Worm (Caenorhabditis elegans) whole organism, L4 larva: Measurements from ENCODE around the gene F22F7.8.
A peak's percentile ranks its signal among the peaks of the same experiment; 100 is the strongest.

Experiments
- D1046.2 ChIP-seq: fragments of 200-800 bp; sonication (Bioruptor generic); IDR thresholded peaks from 2 replicates; pipeline ENCODE4 v1.3.6; 2022; ENCODE audit warnings: missing genetic modification characterization, missing compliant biosample characterization
- F26F4.8 ChIP-seq: fragments of 200-800 bp; sonication (Bioruptor generic); conservative IDR thresholded peaks from 2 replicates; pipeline ENCODE4 v1.3.6; 2022; ENCODE audit warnings: missing genetic modification characterization, missing compliant biosample characterization
- T20F7.1 ChIP-seq: fragments of 200-800 bp; sonication (Bioruptor generic); optimal IDR thresholded peaks from 2 replicates; lab custom pipeline; 2018; ENCODE audit warnings: mild to moderate bottlenecking, missing genetic modification characterization, missing compliant biosample characterization
- Y75B8A.6 ChIP-seq: fragments of 200-800 bp; sonication (Bioruptor generic); IDR thresholded peaks from 2 replicates; pipeline ENCODE4 v1.3.6; 2022; ENCODE audit warnings: missing genetic modification reagents, missing genetic modification characterization, missing compliant biosample characterization
- ZK546.5 ChIP-seq, 2 experiments: sonication (generic microtip); optimal IDR thresholded peaks; 2 replicates each; lab custom pipeline; 2017; ENCODE audit warnings: missing biosample characterization in 2 of 2, missing genetic modification characterization in 2 of 2
- aha-1 ChIP-seq: fragments of 150-350 bp; peaks from one replicate; lab custom pipeline; 2014; ENCODE audit warnings: missing biosample characterization, missing genetic modification characterization
- attf-4 ChIP-seq: sonication (generic microtip); optimal IDR thresholded peaks from 3 replicates; lab custom pipeline; 2017; ENCODE audit warnings: missing biosample characterization, missing genetic modification characterization
- ceh-44 ChIP-seq: fragments of 200-800 bp; sonication (Bioruptor generic); IDR thresholded peaks from 2 replicates; pipeline ENCODE4 v1.3.6; 2022; ENCODE audit warnings: missing genetic modification reagents, missing genetic modification characterization, missing compliant biosample characterization
- daf-19 ChIP-seq: fragments of 200-800 bp; sonication (Bioruptor generic); conservative IDR thresholded peaks from 2 replicates; pipeline ENCODE4 v1.3.6; 2022; ENCODE audit warnings: missing genetic modification characterization, missing compliant biosample characterization
- dmd-8 ChIP-seq: fragments of 200-800 bp; sonication (Bioruptor generic); IDR thresholded peaks from 2 replicates; pipeline ENCODE4 v1.3.6; 2022; ENCODE audit warnings: missing genetic modification characterization, missing compliant biosample characterization
- dmd-9 ChIP-seq: fragments of 200-800 bp; sonication (Bioruptor generic); IDR thresholded peaks from 2 replicates; pipeline ENCODE4 v1.3.6; 2022; ENCODE audit warnings: missing genetic modification reagents, missing genetic modification characterization, missing compliant biosample characterization
- duxl-1 ChIP-seq: sonication (generic microtip); optimal IDR thresholded peaks from 2 replicates; lab custom pipeline; 2016; ENCODE audit warnings: mild to moderate bottlenecking, missing genetic modification characterization, moderate library complexity, missing compliant biosample characterization; ENCODE audit not compliant: poor library complexity
- dve-1 ChIP-seq: sonication (generic microtip); optimal IDR thresholded peaks from 2 replicates; lab custom pipeline; 2017; ENCODE audit warnings: antibody characterized with exemption, mild to moderate bottlenecking, missing genetic modification characterization, missing compliant biosample characterization; ENCODE audit not compliant: insufficient read depth
- fos-1 ChIP-seq: fragments of 150-350 bp; optimal IDR thresholded peaks from 2 replicates; lab custom pipeline; 2014; ENCODE audit warnings: missing biosample characterization, missing genetic modification characterization
- hlh-30 ChIP-seq: sonication (generic microtip); optimal IDR thresholded peaks from 2 replicates; lab custom pipeline; 2017; ENCODE audit warnings: antibody characterized with exemption, mild to moderate bottlenecking, missing genetic modification characterization, missing compliant biosample characterization; ENCODE audit not compliant: insufficient read depth
- lin-29 ChIP-seq: fragments of 200-800 bp; sonication (Bioruptor generic); IDR thresholded peaks from 2 replicates; pipeline ENCODE4 v1.3.6; 2022; ENCODE audit warnings: missing genetic modification reagents, missing genetic modification characterization, missing compliant biosample characterization
- lin-39 ChIP-seq: fragments of 150-350 bp; optimal IDR thresholded peaks from 2 replicates; lab custom pipeline; 2014; ENCODE audit warnings: missing biosample characterization, missing genetic modification reagents, missing genetic modification characterization
- lir-3 ChIP-seq: sonication (generic microtip); optimal IDR thresholded peaks from 2 replicates; lab custom pipeline; 2016; ENCODE audit warnings: mild to moderate bottlenecking, missing genetic modification characterization, missing compliant biosample characterization
- mep-1 ChIP-seq: fragments of 150-350 bp; sonication (generic microtip); optimal IDR thresholded peaks from 3 replicates; lab custom pipeline; 2014; ENCODE audit warnings: missing biosample characterization, missing genetic modification characterization
- mxl-2 ChIP-seq: fragments of 200-800 bp; sonication (Bioruptor generic); conservative IDR thresholded peaks from 2 replicates; pipeline ENCODE4 v1.3.6; 2022; ENCODE audit warnings: missing genetic modification reagents, missing genetic modification characterization, missing compliant biosample characterization
- nhr-237 ChIP-seq: sonication (generic microtip); optimal IDR thresholded peaks from 2 replicates; lab custom pipeline; 2017; ENCODE audit warnings: missing biosample characterization, missing genetic modification characterization
- nhr-25 ChIP-seq: sonication (generic microtip); optimal IDR thresholded peaks from 2 replicates; lab custom pipeline; 2017; ENCODE audit warnings: missing genetic modification characterization, mild to moderate bottlenecking, missing compliant biosample characterization, antibody characterized with exemption, moderate library complexity, borderline replicate concordance; ENCODE audit not compliant: insufficient read depth
- nhr-41 ChIP-seq: fragments of 200-800 bp; sonication (Bioruptor generic); IDR thresholded peaks from 2 replicates; pipeline ENCODE4 v1.3.6; 2022; ENCODE audit warnings: missing genetic modification reagents, missing genetic modification characterization, missing compliant biosample characterization
- nhr-42 ChIP-seq: fragments of 200-800 bp; sonication (Bioruptor generic); IDR thresholded peaks from 2 replicates; pipeline ENCODE4 v1.3.6; 2022; ENCODE audit warnings: missing genetic modification characterization, missing compliant biosample characterization
- nhr-77 ChIP-seq: fragments of 150-350 bp; optimal IDR thresholded peaks from 2 replicates; lab custom pipeline; 2014; ENCODE audit warnings: missing biosample characterization, missing genetic modification characterization
- rbr-2 ChIP-seq: sonication (generic microtip); optimal IDR thresholded peaks from 2 replicates; lab custom pipeline; 2016; ENCODE audit warnings: missing genotype, missing genetic modification characterization, missing compliant biosample characterization
- saeg-2 ChIP-seq: fragments of 200-800 bp; sonication (Bioruptor generic); IDR thresholded peaks from 2 replicates; pipeline ENCODE4 v1.3.6; 2022; ENCODE audit warnings: missing genetic modification reagents, missing genetic modification characterization, missing compliant biosample characterization
- spr-3 ChIP-seq: fragments of 200-800 bp; sonication (Bioruptor generic); optimal IDR thresholded peaks from 2 replicates; lab custom pipeline; 2018; ENCODE audit warnings: mild to moderate bottlenecking, missing genetic modification characterization, missing compliant biosample characterization
- unc-39 ChIP-seq: sonication (generic microtip); optimal IDR thresholded peaks from 2 replicates; lab custom pipeline; 2017; ENCODE audit warnings: missing biosample characterization, missing genetic modification characterization
- unc-62 ChIP-seq, 3 experiments: fragments of 150-350 bp in 1 of 3; sonication (generic microtip); optimal IDR thresholded peaks in 2 of 3; peaks in 1 of 3; 1 replicate in 1 of 3; 2 replicates in 2 of 3; lab custom pipeline; 2014 to 2017; ENCODE audit warnings: missing biosample characterization in 3 of 3, missing genetic modification characterization in 3 of 3, missing genetic modification reagents in 3 of 3, missing genotype in 1 of 3
- zfp-2 ChIP-seq: sonication (generic microtip); optimal IDR thresholded peaks from 2 replicates; lab custom pipeline; 2016; ENCODE audit warnings: mild to moderate bottlenecking, missing genetic modification characterization, missing compliant biosample characterization
- zip-11 ChIP-seq: fragments of 200-800 bp; sonication (Bioruptor generic); IDR thresholded peaks from 2 replicates; pipeline ENCODE4 v1.3.6; 2022; ENCODE audit warnings: missing genetic modification characterization, missing compliant biosample characterization
- ztf-11 ChIP-seq: fragments of 150-350 bp; optimal IDR thresholded peaks from 2 replicates; lab custom pipeline; 2014; ENCODE audit warnings: missing biosample characterization, missing genetic modification characterization

The F22F7.8 gene

DNA sequence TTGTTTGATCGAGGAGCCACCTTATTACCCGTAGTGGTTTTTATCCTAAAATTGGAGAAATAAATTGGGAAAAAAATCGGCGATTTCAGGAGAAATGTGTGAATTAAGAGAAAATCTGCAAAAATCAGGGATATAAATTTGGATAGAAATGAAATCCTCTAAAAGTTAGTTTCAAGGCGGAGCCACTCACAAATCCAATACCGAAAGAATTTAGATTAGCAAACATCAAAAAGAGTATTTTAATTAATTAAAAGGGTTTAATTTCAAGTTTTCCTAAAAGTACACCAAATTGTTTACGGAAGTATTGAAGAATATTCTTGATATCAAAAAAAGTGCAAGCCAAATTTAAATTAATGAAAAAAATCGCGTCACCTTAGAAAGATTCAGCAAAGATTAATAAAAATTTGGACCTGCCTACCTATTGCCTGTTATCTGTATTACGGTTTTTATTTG, at the start of gene F22F7.8:
TSS of gene F22F7.8 (minus strand) at position 51 of the 453 bp plus-strand sequence.
- TF ChIP-seq nhr-237 (tag; lab: Kevin White, UChicago): no peak
- peak; percentile 91 for TF ChIP-seq aha-1 (tag; lab: Kevin White, UChicago)

DNA sequence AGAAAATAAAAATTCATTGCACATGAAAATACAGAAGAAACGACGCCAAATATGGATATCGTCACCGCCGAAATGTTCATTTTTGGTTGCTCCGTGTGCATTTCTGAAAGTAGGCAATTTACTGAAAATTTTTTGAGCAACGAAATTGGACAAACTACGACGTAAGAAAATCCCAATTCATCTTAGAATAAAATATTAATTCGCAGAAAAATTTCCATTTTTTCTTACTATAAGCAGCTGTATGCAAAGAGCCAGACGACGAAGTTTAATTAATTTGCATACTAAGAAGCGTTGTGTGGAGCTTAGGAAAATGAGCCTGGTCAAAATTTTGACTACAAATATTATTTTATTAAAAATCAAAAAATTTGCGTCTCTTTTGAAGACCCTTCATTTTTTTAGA, 44.9 kb upstream of the F22F7.8 start, which contains the start of gene srbc-19:
TSS of gene srbc-19 (minus strand) at position 101 of the 400 bp plus-strand sequence.
- TF ChIP-seq fos-1 (tag; lab: Kevin White, UChicago): no peak

DNA sequence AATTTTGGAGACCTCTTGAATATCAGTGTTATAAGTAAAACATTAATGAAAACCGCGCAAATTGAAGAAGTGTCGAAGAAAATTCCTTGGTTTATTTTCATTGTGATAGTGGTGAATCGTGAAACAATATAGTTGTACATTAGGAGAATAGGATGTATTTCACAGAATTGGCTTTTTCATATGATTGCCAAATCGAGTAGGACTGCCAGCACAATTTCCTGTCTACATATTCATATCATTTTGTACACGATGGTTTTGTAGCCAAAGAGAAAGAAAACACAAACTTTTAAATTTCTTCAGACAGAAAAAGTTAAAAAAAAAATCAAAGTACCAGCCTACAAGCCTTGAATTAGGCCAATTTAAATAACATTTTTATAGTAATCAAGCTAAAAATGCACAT, 42.0 kb upstream of the F22F7.8 start, which contains the start of gene str-255:
TSS of gene str-255 (minus strand) at position 101 of the 400 bp plus-strand sequence.
- no peak for TF ChIP-seq hlh-30 (tag; lab: Kevin White, UChicago)
- no peak for TF ChIP-seq spr-3 (GFP tag; lab: Kevin White, UChicago)
- TF ChIP-seq daf-19 (GFP tag; lab: Robert Waterston, UW): no peak
- no peak for TF ChIP-seq saeg-2 (GFP tag; lab: Robert Waterston, UW)
- TF ChIP-seq mxl-2: no peak
- no peak for TF ChIP-seq D1046.2 (GFP tag; lab: Robert Waterston, UW)
- TF ChIP-seq rbr-2: no peak
- no peak for TF ChIP-seq duxl-1
- TF ChIP-seq dmd-9 (GFP tag; lab: Robert Waterston, UW): no peak
- TF ChIP-seq ceh-44 (GFP tag; lab: Robert Waterston, UW): no peak

DNA sequence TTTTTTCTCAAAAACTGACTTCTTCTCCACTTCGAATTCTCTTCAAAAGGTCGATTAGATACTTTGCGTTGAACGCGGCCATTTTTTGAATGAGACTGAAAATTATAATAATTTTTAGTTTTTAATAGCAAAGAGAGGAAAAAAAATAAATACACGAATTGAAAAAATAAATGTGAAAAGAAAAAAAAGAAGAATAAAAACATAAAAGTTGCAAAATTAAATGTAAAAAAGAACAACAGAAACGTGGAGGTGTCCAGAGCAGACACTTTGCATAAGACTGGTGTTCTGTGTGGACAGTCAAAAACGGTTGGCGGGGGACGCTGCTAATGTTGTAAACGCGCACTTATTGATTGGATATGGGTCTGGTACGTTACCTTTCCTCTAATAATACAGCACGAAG, 37.6 kb upstream of the F22F7.8 start, which contains the start of gene C45H4.14:
TSS of gene C45H4.14 (minus strand) at position 101 of the 400 bp plus-strand sequence.
- TF ChIP-seq nhr-42 (GFP tag; lab: Robert Waterston, UW) (no peak), Y75B8A.6 (GFP tag; lab: Robert Waterston, UW) (no peak), T20F7.1 (GFP tag; lab: Kevin White, UChicago) (no peak), ztf-11 (tag; lab: Kevin White, UChicago) (no peak), unc-39 (no peak), saeg-2 (GFP tag; lab: Robert Waterston, UW) (no peak), attf-4 (tag; lab: Kevin White, UChicago) (no peak), ceh-44 (GFP tag; lab: Robert Waterston, UW) (no peak), nhr-77 (tag; lab: Kevin White, UChicago) (no peak), unc-62 (GFP tag; optimal IDR thresholded peaks at IDR 0.05 in 1 of 2; lab: Kevin White, UChicago) (no peak), unc-62 (tag; optimal IDR thresholded peaks at IDR 0.05; lab: Kevin White, UChicago) (no peak), ZK546.5 (tag; optimal IDR thresholded peaks at IDR 0.05; lab: Kevin White, UChicago) (no peak), mep-1 (no peak), rbr-2 (no peak), lin-29 (GFP tag; lab: Robert Waterston, UW) (no peak), nhr-25 (no peak), nhr-41 (GFP tag; lab: Robert Waterston, UW) (no peak), zip-11 (GFP tag; lab: Robert Waterston, UW) (no peak)

ce11 chrV:2156830-2157229, 35.1 kb upstream of the F22F7.8 start, which contains the start of gene srbc-22:
srbc-22 (plus strand) TSS chrV:2157130.
- TF ChIP-seq lin-39 (tag; lab: Kevin White, UChicago) (no peak), lir-3 (tag; lab: Kevin White, UChicago) (no peak), F26F4.8 (GFP tag; lab: Robert Waterston, UW) (no peak), dve-1 (no peak), saeg-2 (GFP tag; lab: Robert Waterston, UW) (no peak), dmd-8 (GFP tag; lab: Robert Waterston, UW) (no peak), zfp-2 (no peak)
